Fruit fly (Drosophila melanogaster): ENCODE measurements around the gene Ugalt.

The Ugalt gene

dm6 chrX:2683926-2684325, 19.7 kb downstream of the Ugalt start:
- TF ChIP-seq usp (GFP tag; optimal IDR thresholded peaks at IDR 0.05), result no peak
- TF ChIP-seq EcR (GFP tag; optimal IDR thresholded peaks at IDR 0.05), result no peak
- TF ChIP-seq psq (optimal IDR thresholded peaks at IDR 0.05), result no peak
- no peak for TF ChIP-seq Dll (optimal IDR thresholded peaks at IDR 0.05)
- TF ChIP-seq pan (optimal IDR thresholded peaks at IDR 0.05), result no peak
- TF ChIP-seq CG8478 (optimal IDR thresholded peaks at IDR 0.05), result no peak

dm6 chrX:2682832-2683231, 20.8 kb downstream of the Ugalt start, which contains the start of gene CG2652:
Gene CG2652, minus strand, starts transcription at chrX:2682932.
- TF ChIP-seq pan (optimal IDR thresholded peaks at IDR 0.05) (no peak), CG8478 (optimal IDR thresholded peaks at IDR 0.05) (no peak)

- TF ChIP-seq usp (GFP tag; optimal IDR thresholded peaks at IDR 0.05) (no peak), EcR (GFP tag; optimal IDR thresholded peaks at IDR 0.05) (no peak), pan (optimal IDR thresholded peaks at IDR 0.05) (no peak), psq (optimal IDR thresholded peaks at IDR 0.05) (no peak), Dll (optimal IDR thresholded peaks at IDR 0.05) (no peak), CG8478 (optimal IDR thresholded peaks at IDR 0.05) (no peak)
These were observed 22.1 kb downstream of the Ugalt start, which contains the start of gene HLH3B for dm6 chrX:2681601-2682000. Gene HLH3B, minus strand, starts transcription at chrX:2681723.

dm6 chrX:2677024-2677589, 26.5 kb downstream of the Ugalt start:
- TF ChIP-seq usp (GFP tag; optimal IDR thresholded peaks at IDR 0.05) (no peak), Dll (optimal IDR thresholded peaks at IDR 0.05) (no peak), EcR (GFP tag; optimal IDR thresholded peaks at IDR 0.05) (no peak)

dm6 chrX:2663416-2663815, 40.2 kb downstream of the Ugalt start:
- TF ChIP-seq usp (GFP tag; optimal IDR thresholded peaks at IDR 0.05) (no peak), Dll (optimal IDR thresholded peaks at IDR 0.05) (no peak), pan (optimal IDR thresholded peaks at IDR 0.05) (no peak), psq (optimal IDR thresholded peaks at IDR 0.05) (no peak), CG8478 (optimal IDR thresholded peaks at IDR 0.05) (no peak), EcR (GFP tag; optimal IDR thresholded peaks at IDR 0.05) (no peak)

dm6 chrX:2662540-2663133, 41.0 kb downstream of the Ugalt start:
- TF ChIP-seq CG8478 (optimal IDR thresholded peaks at IDR 0.05), result no peak
- no peak for TF ChIP-seq EcR (GFP tag; optimal IDR thresholded peaks at IDR 0.05)
- no peak for TF ChIP-seq usp (GFP tag; optimal IDR thresholded peaks at IDR 0.05)
- TF ChIP-seq psq (optimal IDR thresholded peaks at IDR 0.05), result no peak
- no peak for TF ChIP-seq Dll (optimal IDR thresholded peaks at IDR 0.05)
- no peak for TF ChIP-seq pan (optimal IDR thresholded peaks at IDR 0.05)

dm6 chrX:2661758-2662157, 41.9 kb downstream of the Ugalt start:
- TF ChIP-seq psq (optimal IDR thresholded peaks at IDR 0.05) (no peak), EcR (GFP tag; optimal IDR thresholded peaks at IDR 0.05) (no peak), pan (optimal IDR thresholded peaks at IDR 0.05) (no peak)

dm6 chrX:2659430-2660075, 44.1 kb downstream of the Ugalt start:
- TF ChIP-seq CG8478 (optimal IDR thresholded peaks at IDR 0.05) (no peak), EcR (GFP tag; optimal IDR thresholded peaks at IDR 0.05) (no peak), usp (GFP tag; optimal IDR thresholded peaks at IDR 0.05) (no peak), Dll (optimal IDR thresholded peaks at IDR 0.05) (no peak), psq (optimal IDR thresholded peaks at IDR 0.05) (no peak), pan (optimal IDR thresholded peaks at IDR 0.05) (no peak)

dm6 chrX:2658258-2658853, 45.3 kb downstream of the Ugalt start:
- TF ChIP-seq CG8478 (optimal IDR thresholded peaks at IDR 0.05) (no peak), pan (optimal IDR thresholded peaks at IDR 0.05) (no peak), usp (GFP tag; optimal IDR thresholded peaks at IDR 0.05) (no peak), EcR (GFP tag; optimal IDR thresholded peaks at IDR 0.05) (no peak), psq (optimal IDR thresholded peaks at IDR 0.05) (no peak), Dll (optimal IDR thresholded peaks at IDR 0.05) (no peak)

- TF ChIP-seq usp (GFP tag; optimal IDR thresholded peaks at IDR 0.05) (no peak), Dll (optimal IDR thresholded peaks at IDR 0.05) (no peak), EcR (GFP tag; optimal IDR thresholded peaks at IDR 0.05) (no peak), psq (optimal IDR thresholded peaks at IDR 0.05) (no peak), CG8478 (optimal IDR thresholded peaks at IDR 0.05) (no peak), pan (optimal IDR thresholded peaks at IDR 0.05) (no peak)
These were observed 46.4 kb downstream of the Ugalt start for dm6 chrX:2657220-2657619.

- TF ChIP-seq CG8478 (optimal IDR thresholded peaks at IDR 0.05) (no peak), usp (GFP tag; optimal IDR thresholded peaks at IDR 0.05) (no peak), Dll (optimal IDR thresholded peaks at IDR 0.05) (no peak)
These were observed 47.7 kb downstream of the Ugalt start for dm6 chrX:2655998-2656397.

- no peak for TF ChIP-seq psq (optimal IDR thresholded peaks at IDR 0.05)
- TF ChIP-seq EcR (GFP tag; optimal IDR thresholded peaks at IDR 0.05), result no peak
- TF ChIP-seq usp (GFP tag; optimal IDR thresholded peaks at IDR 0.05), result no peak
- no peak for TF ChIP-seq CG8478 (optimal IDR thresholded peaks at IDR 0.05)
- no peak for TF ChIP-seq pan (optimal IDR thresholded peaks at IDR 0.05)
- TF ChIP-seq Dll (optimal IDR thresholded peaks at IDR 0.05), result no peak
These were observed 48.2 kb downstream of the Ugalt start for dm6 chrX:2655479-2655878.
